Worm (Caenorhabditis elegans) whole organism, mixed stage, embryonic: ENCODE results near the gene twk-31.

ENCODE experiments used
- pha-4 ChIP-seq: fragments of 150-350 bp; optimal IDR thresholded peaks from 2 replicates; lab custom pipeline; 2018; ENCODE audit warnings: missing biosample characterization, missing genetic modification reagents, missing genetic modification characterization
- snpc-4 ChIP-seq: fragments of 150-350 bp; optimal IDR thresholded peaks from 2 replicates; lab custom pipeline; 2014; ENCODE audit warnings: missing biosample characterization, missing genetic modification characterization

ce11 chrIII:11467631-11468481, 57.4 kb downstream of the twk-31 start:
- TF ChIP-seq pha-4 (tag; lab: Kevin White, UChicago) = no peak
- no peak for TF ChIP-seq snpc-4 (tag; lab: Kevin White, UChicago)
